Fruit fly (Drosophila melanogaster): ENCODE measurements around the gene Ser6.

Gene Ser6

dm6 chrX:20963405-20963804 is at the start of gene Ser6:
Gene Ser6, minus strand, starts transcription at chrX:20963505.
- TF ChIP-seq Crg-1 (GFP tag; optimal IDR thresholded peaks at IDR 0.05), result no peak
- no peak for TF ChIP-seq kay (GFP tag; ENCODE audit: borderline replicate concordance)
- TF ChIP-seq CG33017 (tag; optimal IDR thresholded peaks at IDR 0.05), result no peak
- no peak for TF ChIP-seq CG5204 (GFP tag; optimal IDR thresholded peaks at IDR 0.05)
- no peak for TF ChIP-seq CG12768 (GFP tag; optimal IDR thresholded peaks at IDR 0.05)
- TF ChIP-seq toe (GFP tag; optimal IDR thresholded peaks at IDR 0.05), result no peak
- no peak for TF ChIP-seq Clk (GFP tag; optimal IDR thresholded peaks at IDR 0.05)
- no peak for TF ChIP-seq bab1 (GFP tag; optimal IDR thresholded peaks at IDR 0.05)
- TF ChIP-seq ovo (GFP tag; optimal IDR thresholded peaks at IDR 0.05), result no peak
- no peak for TF ChIP-seq CG11617 (GFP tag; optimal IDR thresholded peaks at IDR 0.05)
- no peak for TF ChIP-seq Mnt (GFP tag; optimal IDR thresholded peaks at IDR 0.05)
- no peak for TF ChIP-seq cnc (optimal IDR thresholded peaks at IDR 0.05)
- TF ChIP-seq CG1620 (GFP tag; optimal IDR thresholded peaks at IDR 0.05), result no peak
- TF ChIP-seq CG14711 (tag; optimal IDR thresholded peaks at IDR 0.05), result no peak
- TF ChIP-seq pad (GFP tag; optimal IDR thresholded peaks at IDR 0.05), result no peak
- TF ChIP-seq cic (GFP tag; optimal IDR thresholded peaks at IDR 0.05), result no peak

DNA sequence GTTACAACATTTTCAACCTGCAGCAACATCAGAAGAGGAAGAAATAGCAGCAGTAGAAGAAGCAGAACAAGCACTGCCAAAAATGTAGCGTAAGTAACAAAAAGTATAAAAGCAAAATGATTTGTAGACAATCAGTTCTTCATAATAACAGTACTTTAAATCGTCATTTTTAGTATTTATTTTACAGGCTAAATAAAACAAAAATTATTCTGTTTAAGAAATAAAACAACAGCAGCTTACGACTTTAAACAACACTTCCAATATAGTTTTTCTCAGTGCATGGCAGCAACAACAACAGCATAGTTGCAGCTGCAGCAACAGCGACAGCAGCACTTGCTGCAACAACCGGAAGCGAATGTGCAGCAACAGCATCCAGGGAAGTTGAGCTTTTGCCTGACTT is 47.2 kb upstream of the Ser6 start:
- TF ChIP-seq toe (GFP tag; optimal IDR thresholded peaks at IDR 0.05), result peak; percentile 20
- peak; percentile 28 for TF ChIP-seq CG5204 (GFP tag; optimal IDR thresholded peaks at IDR 0.05)
- no peak for TF ChIP-seq Crg-1 (GFP tag; optimal IDR thresholded peaks at IDR 0.05)
- TF ChIP-seq CG14711 (tag; optimal IDR thresholded peaks at IDR 0.05), result no peak
- peak; percentile 50 for TF ChIP-seq CG7045 (GFP tag; optimal IDR thresholded peaks at IDR 0.05)

- no peak for TF ChIP-seq Mnt (GFP tag; optimal IDR thresholded peaks at IDR 0.05)
- TF ChIP-seq CG1620 (GFP tag; optimal IDR thresholded peaks at IDR 0.05), result no peak
- TF ChIP-seq toe (GFP tag; optimal IDR thresholded peaks at IDR 0.05), result no peak
- TF ChIP-seq bab1 (GFP tag; optimal IDR thresholded peaks at IDR 0.05), result no peak
- TF ChIP-seq CG7101 (tag; optimal IDR thresholded peaks at IDR 0.05), result no peak
- TF ChIP-seq pad (GFP tag; optimal IDR thresholded peaks at IDR 0.05), result no peak
- TF ChIP-seq CG12768 (GFP tag; optimal IDR thresholded peaks at IDR 0.05), result no peak
- no peak for TF ChIP-seq Hr96 (GFP tag; optimal IDR thresholded peaks at IDR 0.05)
- TF ChIP-seq CG33017 (tag; optimal IDR thresholded peaks at IDR 0.05), result no peak
- TF ChIP-seq kay (GFP tag; ENCODE audit: borderline replicate concordance), result no peak
- TF ChIP-seq tj (GFP tag; optimal IDR thresholded peaks at IDR 0.05), result no peak
Observed at dm6 chrX:20984386-20984785, 21.1 kb upstream of the Ser6 start, which contains the start of gene CG11666. Gene CG11666, plus strand, starts transcription at chrX:20984686.

DNA sequence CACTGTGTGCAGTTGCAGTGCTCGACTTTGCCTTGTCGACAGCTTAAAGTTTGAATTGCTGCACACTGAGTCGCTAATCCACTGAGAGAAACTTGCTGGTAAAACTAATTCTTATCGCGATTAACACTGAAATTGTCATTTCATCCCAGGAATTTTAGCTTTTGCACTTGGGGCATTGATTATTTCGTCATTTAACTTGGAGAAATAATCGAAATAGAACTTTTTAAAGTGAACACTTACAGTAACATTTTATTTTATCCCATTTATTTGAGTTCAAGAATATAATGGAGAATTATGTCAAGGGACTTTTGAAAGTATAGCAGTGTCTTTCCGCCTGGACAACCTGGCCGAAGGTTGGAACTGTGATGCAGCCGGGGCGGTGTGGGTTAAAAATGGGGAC is 14.7 kb upstream of the Ser6 start, which contains the start of gene CG44426:
TSS of gene CG44426 (plus strand) at position 301 of the 400 bp plus-strand sequence.
- no peak for TF ChIP-seq pad (GFP tag; optimal IDR thresholded peaks at IDR 0.05)

dm6 chrX:20965369-20966040 is 2.2 kb upstream of the Ser6 start, which contains the start of gene CG1304:
Gene CG1304, minus strand, starts transcription at chrX:20965419.
- TF ChIP-seq CG33017 (tag; optimal IDR thresholded peaks at IDR 0.05) (no peak), ovo (GFP tag; optimal IDR thresholded peaks at IDR 0.05) (no peak), tj (GFP tag; optimal IDR thresholded peaks at IDR 0.05) (no peak), CG12768 (GFP tag; optimal IDR thresholded peaks at IDR 0.05) (no peak), Clk (GFP tag; optimal IDR thresholded peaks at IDR 0.05) (no peak), cic (GFP tag; optimal IDR thresholded peaks at IDR 0.05) (no peak)

DNA sequence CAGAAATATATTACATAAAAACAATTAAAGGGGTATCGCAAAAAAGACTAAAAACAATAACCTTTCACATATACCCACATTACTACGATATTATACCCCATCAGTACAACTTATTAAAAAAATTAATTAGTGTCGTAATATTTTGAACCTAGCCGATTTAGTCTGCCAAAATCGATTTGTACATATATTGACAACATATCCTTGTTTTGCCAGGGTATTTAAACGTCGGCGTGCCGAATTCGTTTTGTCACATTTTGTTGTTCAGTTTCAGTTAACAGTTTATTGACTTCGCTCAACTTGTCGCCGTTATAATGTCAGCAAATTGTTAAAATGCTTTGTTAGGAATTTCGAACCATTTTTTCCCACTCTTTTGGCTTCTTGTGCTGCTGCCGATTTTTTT is 15.0 kb downstream of the Ser6 start:
- TF ChIP-seq bab1 (GFP tag; optimal IDR thresholded peaks at IDR 0.05), result no peak
- TF ChIP-seq kay (GFP tag; ENCODE audit: borderline replicate concordance), result no peak
- TF ChIP-seq Hr96 (GFP tag; optimal IDR thresholded peaks at IDR 0.05), result no peak
- no peak for TF ChIP-seq CG7045 (GFP tag; optimal IDR thresholded peaks at IDR 0.05)
- TF ChIP-seq cic (GFP tag; optimal IDR thresholded peaks at IDR 0.05), result no peak
- no peak for TF ChIP-seq CG11617 (GFP tag; optimal IDR thresholded peaks at IDR 0.05)
- TF ChIP-seq toe (GFP tag; optimal IDR thresholded peaks at IDR 0.05), result no peak
- TF ChIP-seq tj (GFP tag; optimal IDR thresholded peaks at IDR 0.05), result no peak

DNA sequence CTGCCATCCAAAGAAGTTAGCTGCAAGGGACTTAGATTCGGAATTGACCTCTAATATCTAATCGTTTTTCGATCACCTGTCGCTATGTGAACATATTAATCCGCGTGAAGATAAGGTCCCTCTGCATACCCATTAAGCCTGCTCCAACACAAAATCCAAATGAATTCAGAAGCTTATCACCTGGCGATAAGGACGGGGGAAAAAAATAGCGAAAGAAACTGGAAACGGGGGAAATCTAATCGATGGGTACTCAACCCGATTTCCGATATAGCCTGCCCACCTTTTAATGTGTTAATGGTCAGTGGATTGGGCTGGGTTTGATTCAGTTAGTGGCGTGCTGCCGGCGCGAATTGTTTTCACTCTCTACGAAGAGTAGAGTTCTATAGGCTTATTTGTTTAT is 28.8 kb downstream of the Ser6 start, which contains the start of gene Npc1b:
TSS of gene Npc1b (plus strand) at position 340 of the 400 bp plus-strand sequence.
- TF ChIP-seq CG12768 (GFP tag; optimal IDR thresholded peaks at IDR 0.05) (no peak), CG7045 (GFP tag; optimal IDR thresholded peaks at IDR 0.05) (no peak), cnc (optimal IDR thresholded peaks at IDR 0.05) (no peak), Crg-1 (GFP tag; optimal IDR thresholded peaks at IDR 0.05) (no peak), kay (GFP tag; ENCODE audit: borderline replicate concordance) (no peak), Clk (GFP tag; optimal IDR thresholded peaks at IDR 0.05) (no peak), bab1 (GFP tag; optimal IDR thresholded peaks at IDR 0.05) (no peak), tj (GFP tag; optimal IDR thresholded peaks at IDR 0.05) (no peak), CG33017 (tag; optimal IDR thresholded peaks at IDR 0.05) (no peak)

All from whole organism, adult.